Worm (Caenorhabditis elegans) whole organism, midembryonic: ENCODE results near the gene K02E2.11.

Source experiments
- flt-1 ChIP-seq: fragments of 200-800 bp; sonication (Bioruptor generic); IDR thresholded peaks from 2 replicates; pipeline ENCODE4 v1.3.6; 2022; ENCODE audit warnings: missing genetic modification characterization, missing compliant biosample characterization
- klf-2 ChIP-seq: fragments of 200-800 bp; sonication (Bioruptor generic); conservative IDR thresholded peaks from 2 replicates; pipeline ENCODE4 v1.3.6; 2022; ENCODE audit warnings: missing genetic modification reagents, missing genetic modification characterization, missing compliant biosample characterization
- med-1 ChIP-seq: sonication (generic microtip); optimal IDR thresholded peaks from 2 replicates; lab custom pipeline; 2017; ENCODE audit warnings: missing genetic modification characterization, mild to moderate bottlenecking, missing compliant biosample characterization, antibody characterized with exemption, missing genetic modification reagents; ENCODE audit not compliant: insufficient read depth
- ref-1 ChIP-seq: fragments of 200-800 bp; sonication (Bioruptor generic); conservative IDR thresholded peaks from 2 replicates; pipeline ENCODE4 v1.3.6; 2022; ENCODE audit warnings: missing genetic modification reagents, missing genetic modification characterization, missing compliant biosample characterization
- ztf-29 ChIP-seq: fragments of 200-800 bp; sonication (Bioruptor generic); IDR thresholded peaks from 2 replicates; pipeline ENCODE4 v1.3.6; 2022; ENCODE audit warnings: missing genetic modification reagents, missing genetic modification characterization, missing compliant biosample characterization

DNA sequence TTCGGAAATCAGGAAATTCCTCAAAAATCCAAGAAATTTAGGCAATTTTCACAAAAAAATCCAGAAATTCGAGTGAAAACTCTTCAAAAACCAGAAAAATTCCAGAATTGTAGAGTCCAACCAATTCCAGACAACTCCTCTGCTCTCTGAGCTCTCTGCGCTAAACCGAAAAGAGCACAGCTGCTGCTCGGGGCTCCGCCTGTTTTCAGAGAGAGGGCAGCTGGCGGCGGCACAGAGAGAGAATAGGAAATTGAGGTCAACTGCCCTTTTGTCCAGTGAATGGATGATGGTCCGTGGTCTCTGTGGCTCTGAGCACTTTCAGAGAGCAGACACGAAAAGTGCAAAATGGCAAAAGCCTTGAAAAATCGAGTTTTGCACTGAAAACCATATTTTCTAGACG lies 25.9 kb downstream of the K02E2.11 start:
- TF ChIP-seq klf-2 (GFP tag; lab: Robert Waterston, UW) (no peak), flt-1 (GFP tag; lab: Robert Waterston, UW) (no peak), ref-1 (GFP tag; lab: Robert Waterston, UW) (no peak), ztf-29 (no peak), med-1 (GFP tag; lab: Kevin White, UChicago) (no peak)
